Fruit fly (Drosophila melanogaster): Measurements from ENCODE around the gene Mettl14.

Gene Mettl14

dm6 chr2L:8266145-8266544 lies 42.1 kb upstream of the Mettl14 start (continued):
- TF ChIP-seq Rfx (GFP tag; IDR thresholded peaks at IDR 0.05) (peak; percentile 36; the same call in 1 of the 2 replicates), lmd (GFP tag; IDR thresholded peaks at IDR 0.05) (peak; percentile 66), Xbp1 (GFP tag; optimal IDR thresholded peaks at IDR 0.05) (peak; percentile 64), Six4 (GFP tag; optimal IDR thresholded peaks at IDR 0.05) (peak; percentile 30), da (GFP tag; optimal IDR thresholded peaks at IDR 0.05) (no peak), CG15696 (tag; optimal IDR thresholded peaks at IDR 0.05) (no peak), ash1 (GFP tag; optimal IDR thresholded peaks at IDR 0.05) (no peak), CG7556 (GFP tag; optimal IDR thresholded peaks at IDR 0.05) (peak; percentile 73), her (GFP tag; optimal IDR thresholded peaks at IDR 0.05) (no peak), lilli (GFP tag; optimal IDR thresholded peaks at IDR 0.05) (no peak), Myb (GFP tag; optimal IDR thresholded peaks at IDR 0.05) (no peak), lbe (GFP tag; optimal IDR thresholded peaks at IDR 0.05) (no peak), CG17802 (tag; optimal IDR thresholded peaks at IDR 0.05) (no peak), CG7745 (tag; optimal IDR thresholded peaks at IDR 0.05) (no peak), CG11398 (GFP tag; optimal IDR thresholded peaks at IDR 0.05) (no peak), crol (GFP tag; IDR thresholded peaks at IDR 0.05) (no peak), CG1832 (GFP tag; optimal IDR thresholded peaks at IDR 0.05) (no peak), cas (GFP tag; IDR thresholded peaks at IDR 0.05) (no peak), wek (GFP tag; optimal IDR thresholded peaks at IDR 0.05) (no peak), Mes4 (GFP tag; optimal IDR thresholded peaks at IDR 0.05) (no peak), stwl (tag; optimal IDR thresholded peaks at IDR 0.05) (no peak), sqz (GFP tag; optimal IDR thresholded peaks at IDR 0.05) (peak; percentile 22), grn (GFP tag; optimal IDR thresholded peaks at IDR 0.05) (no peak), unpg (GFP tag; optimal IDR thresholded peaks at IDR 0.05) (peak; percentile 62), eve (GFP tag; optimal IDR thresholded peaks at IDR 0.05) (no peak), Adf1 (GFP tag; IDR thresholded peaks at IDR 0.05) (no peak), abd-A (tag; optimal IDR thresholded peaks at IDR 0.05) (no peak), Abd-B (GFP tag; optimal IDR thresholded peaks at IDR 0.05) (peak; percentile 41), CG17612 (GFP tag; IDR thresholded peaks at IDR 0.05) (no peak), Rx (GFP tag; IDR thresholded peaks at IDR 0.05) (no peak), CG31224 (GFP tag; IDR thresholded peaks at IDR 0.05) (no peak), Doc2 (GFP tag; IDR thresholded peaks at IDR 0.05) (no peak), CG15479 (GFP tag; optimal IDR thresholded peaks at IDR 0.05) (no peak), usp (GFP tag; optimal IDR thresholded peaks at IDR 0.05) (no peak), vnd (GFP tag; IDR thresholded peaks at IDR 0.05; ENCODE audit: partially characterized antibody) (no peak), Hand (GFP tag; optimal IDR thresholded peaks at IDR 0.05) (no peak), CG8944 (GFP tag; optimal IDR thresholded peaks at IDR 0.05) (no peak), chif (GFP tag; optimal IDR thresholded peaks at IDR 0.05) (no peak), NK7.1 (GFP tag; optimal IDR thresholded peaks at IDR 0.05) (no peak), tgo (GFP tag; IDR thresholded peaks at IDR 0.05) (peak; percentile 63; the same call in 2 of the 3 replicates), chn (GFP tag; optimal IDR thresholded peaks at IDR 0.05) (no peak), tio (GFP tag; optimal IDR thresholded peaks at IDR 0.05) (peak; percentile 29), Atf6 (GFP tag; IDR thresholded peaks at IDR 0.05) (peak; percentile 36; the same call in 1 of the 2 replicates), ato (GFP tag; IDR thresholded peaks at IDR 0.05; ENCODE audit: partially characterized antibody) (no peak), Nf-YB (GFP tag; optimal IDR thresholded peaks at IDR 0.05) (peak; percentile 44), otp (GFP tag; IDR thresholded peaks at IDR 0.05) (no peak), CG7839 (tag; optimal IDR thresholded peaks at IDR 0.05) (peak; percentile 76), repo (GFP tag; optimal IDR thresholded peaks at IDR 0.05) (no peak), H2.0 (GFP tag; IDR thresholded peaks at IDR 0.05) (no peak), Nf-YC (tag; optimal IDR thresholded peaks at IDR 0.05) (peak; percentile 43), tin (GFP tag; optimal IDR thresholded peaks at IDR 0.05) (peak; percentile 9), Atf3 (GFP tag; optimal IDR thresholded peaks at IDR 0.05) (no peak)
